Fruit fly (Drosophila melanogaster): ENCODE measurements around the gene pzg.

pzg gene

dm6 chr3L:21261403-21262164 is 24.3 kb upstream of the pzg start (continued):
- TF ChIP-seq sug (tag; optimal IDR thresholded peaks at IDR 0.05) = no peak
- TF ChIP-seq crol (GFP tag; IDR thresholded peaks at IDR 0.05) = no peak
- no peak for TF ChIP-seq CG17328 (GFP tag; IDR thresholded peaks at IDR 0.05)
- TF ChIP-seq CG9727 (GFP tag; optimal IDR thresholded peaks at IDR 0.05) = no peak
- no peak for TF ChIP-seq Antp (GFP tag; optimal IDR thresholded peaks at IDR 0.05)
- TF ChIP-seq CG10321 (GFP tag; IDR thresholded peaks at IDR 0.05) = no peak
- no peak for TF ChIP-seq crp (GFP tag; optimal IDR thresholded peaks at IDR 0.05)
- no peak for TF ChIP-seq dm (GFP tag; optimal IDR thresholded peaks at IDR 0.05)
- TF ChIP-seq chinmo (GFP tag; IDR thresholded peaks at IDR 0.05; ENCODE audit: partially characterized antibody) = peak; percentile 63; the same call in 1 of the 4 replicates
- no peak for TF ChIP-seq CG7556 (GFP tag; optimal IDR thresholded peaks at IDR 0.05)
- no peak for TF ChIP-seq fd102C (GFP tag; optimal IDR thresholded peaks at IDR 0.05)
- TF ChIP-seq vvl (GFP tag; IDR thresholded peaks at IDR 0.05) = no peak
- no peak for TF ChIP-seq MESR4 (GFP tag; optimal IDR thresholded peaks at IDR 0.05)
- no peak for TF ChIP-seq Ravus (GFP tag; IDR thresholded peaks at IDR 0.05)
- no peak for TF ChIP-seq ftz-f1 (GFP tag; optimal IDR thresholded peaks at IDR 0.05)
- TF ChIP-seq CG2202 (tag; optimal IDR thresholded peaks at IDR 0.05) = no peak
- TF ChIP-seq caup (GFP tag; optimal IDR thresholded peaks at IDR 0.05; ENCODE audit: severe bottlenecking) = no peak
- no peak for TF ChIP-seq CG31388 (GFP tag; optimal IDR thresholded peaks at IDR 0.05)
- TF ChIP-seq ro (GFP tag; IDR thresholded peaks at IDR 0.05) = no peak
- TF ChIP-seq Dref (GFP tag; IDR thresholded peaks at IDR 0.05) = no peak
- TF ChIP-seq Neu2 (GFP tag; optimal IDR thresholded peaks at IDR 0.05; ENCODE audit: borderline replicate concordance) = no peak
- no peak for TF ChIP-seq nerfin-1 (tag; optimal IDR thresholded peaks at IDR 0.05)
- peak in 1 of 2 experiments; percentile 39 for TF ChIP-seq Pdp1 (GFP tag; optimal IDR thresholded peaks at IDR 0.05)
- no peak for TF ChIP-seq CG3995 (GFP tag; optimal IDR thresholded peaks at IDR 0.05)
- TF ChIP-seq ttk (GFP tag; IDR thresholded peaks at IDR 0.05) = no peak
- TF ChIP-seq CG8478 (optimal IDR thresholded peaks at IDR 0.05) = no peak
- no peak for TF ChIP-seq Nf-YC (tag; optimal IDR thresholded peaks at IDR 0.05)
- no peak for TF ChIP-seq dan (GFP tag; IDR thresholded peaks at IDR 0.05)
- TF ChIP-seq pb (GFP tag; optimal IDR thresholded peaks at IDR 0.05) = no peak
- no peak for TF ChIP-seq Rfx (GFP tag; IDR thresholded peaks at IDR 0.05)
- TF ChIP-seq ato (GFP tag; IDR thresholded peaks at IDR 0.05; ENCODE audit: partially characterized antibody) = no peak
- TF ChIP-seq CG18476 (GFP tag; optimal IDR thresholded peaks at IDR 0.05) = no peak
- no peak for TF ChIP-seq Blimp-1 (GFP tag; optimal IDR thresholded peaks at IDR 0.05)
- TF ChIP-seq CG3281 (GFP tag; optimal IDR thresholded peaks at IDR 0.05) = no peak
- no peak for TF ChIP-seq CG4730 (GFP tag; IDR thresholded peaks at IDR 0.05)
- TF ChIP-seq CG16815 (GFP tag; optimal IDR thresholded peaks at IDR 0.05) = no peak
- peak; percentile 80 for TF ChIP-seq Awh (GFP tag; IDR thresholded peaks at IDR 0.05)
- TF ChIP-seq sob (GFP tag; IDR thresholded peaks at IDR 0.05) = no peak
- TF ChIP-seq Dip2 (GFP tag; IDR thresholded peaks at IDR 0.05) = no peak
- TF ChIP-seq her (GFP tag; optimal IDR thresholded peaks at IDR 0.05) = no peak
- no peak for TF ChIP-seq fd64A (GFP tag; optimal IDR thresholded peaks at IDR 0.05)
- no peak for TF ChIP-seq CG11398 (GFP tag; optimal IDR thresholded peaks at IDR 0.05)
- TF ChIP-seq PHDP (tag; optimal IDR thresholded peaks at IDR 0.05) = no peak
- no peak for TF ChIP-seq CG13287 (GFP tag; IDR thresholded peaks at IDR 0.05; ENCODE audit: partially characterized antibody)
- TF ChIP-seq Drgx (GFP tag; IDR thresholded peaks at IDR 0.05) = no peak
- no peak for TF ChIP-seq esg (GFP tag; conservative IDR thresholded peaks at IDR 0.05)
- TF ChIP-seq CG10979 (tag; optimal IDR thresholded peaks at IDR 0.05) = no peak
- 0 out of 3 replicates have a peak, but pooled peaks have one; percentile 11 for TF ChIP-seq zfh1 (GFP tag; IDR thresholded peaks at IDR 0.05)
- TF ChIP-seq D19A (tag; optimal IDR thresholded peaks at IDR 0.05) = no peak
- no peak for TF ChIP-seq hkb (optimal IDR thresholded peaks at IDR 0.05)
- no peak for TF ChIP-seq hkb (GFP tag; IDR thresholded peaks at IDR 0.05)

Data from whole organism, embryonic.